Fruit fly (Drosophila melanogaster) whole organism, embryonic: ENCODE data around the gene Sec63.

Source experiments
- CG10431 ChIP-seq: fragments of 200-800 bp; sonication (Bioruptor generic); optimal IDR thresholded peaks from 3 replicates; lab custom pipeline; 2018; ENCODE audit warnings: missing biosample characterization, mild to moderate bottlenecking, missing genetic modification characterization
- CG9609 ChIP-seq: fragments of 200-800 bp; sonication (Bioruptor generic); optimal IDR thresholded peaks from 3 replicates; lab custom pipeline; 2016; ENCODE audit warnings: missing biosample characterization, missing genetic modification characterization
- corto ChIP-seq: fragments of 200-800 bp; sonication (Bioruptor generic); optimal IDR thresholded peaks from 2 replicates; lab custom pipeline; 2016; ENCODE audit warnings: missing biosample characterization, mild to moderate bottlenecking, missing genetic modification characterization, moderate library complexity

- TF ChIP-seq CG10431 (GFP tag; lab: Kevin White, UChicago), result no peak
- no peak for TF ChIP-seq CG9609 (GFP tag; lab: Kevin White, UChicago)
- TF ChIP-seq corto (GFP tag; lab: Kevin White, UChicago), result no peak
These were observed 16.5 kb downstream of the Sec63 start for dm6 chr3L:7376830-7377229.
